Worm (Caenorhabditis elegans): Measurements from ENCODE around the gene pfk-1.1.

DNA sequence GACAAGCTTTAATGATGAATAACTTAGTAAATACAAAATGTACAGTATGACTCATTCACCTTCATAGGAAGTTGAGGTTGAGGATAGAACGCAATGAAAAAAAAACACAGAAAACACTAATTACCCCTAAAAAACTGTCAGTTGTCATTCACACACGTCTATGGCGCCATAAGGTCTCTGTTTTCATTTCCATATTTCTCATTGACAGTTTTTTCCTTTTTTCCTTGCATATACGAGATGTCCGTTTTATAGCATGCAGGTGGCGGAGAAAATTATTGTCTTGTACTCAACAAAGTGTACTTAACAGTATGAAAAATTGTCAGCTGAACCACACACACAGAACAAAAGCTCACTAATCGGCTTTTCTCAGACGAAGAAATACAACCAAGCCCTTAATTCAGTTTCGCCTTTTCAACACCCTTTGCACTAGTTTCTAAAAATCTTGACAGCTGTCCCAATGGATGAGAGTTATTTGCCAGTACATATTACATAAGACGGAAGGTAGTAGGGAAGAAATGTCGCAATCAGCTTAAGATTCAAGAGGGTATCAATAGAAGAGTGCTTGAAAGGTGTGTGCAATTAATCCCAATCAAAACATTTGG is 18.0 kb upstream of the pfk-1.1 start:
- no peak for TF ChIP-seq nhr-12 (tag; optimal IDR thresholded peaks at IDR 0.05)
- no peak for TF ChIP-seq ztf-4 (tag; optimal IDR thresholded peaks at IDR 0.05)
- no peak for TF ChIP-seq snpc-4 (tag; optimal IDR thresholded peaks at IDR 0.05)
- no peak for TF ChIP-seq egl-27 (tag; optimal IDR thresholded peaks at IDR 0.05)
- no peak for TF ChIP-seq elt-1 (tag; optimal IDR thresholded peaks at IDR 0.05)
- TF ChIP-seq mdl-1 (tag; optimal IDR thresholded peaks at IDR 0.05): no peak
- no peak for TF ChIP-seq ama-1 (optimal IDR thresholded peaks at IDR 0.05)
- no peak for TF ChIP-seq unc-39 (tag; optimal IDR thresholded peaks at IDR 0.05)
- no peak for TF ChIP-seq R02D3.7 (tag; optimal IDR thresholded peaks at IDR 0.05)
- no peak for TF ChIP-seq dmd-4 (tag; optimal IDR thresholded peaks at IDR 0.05)
- TF ChIP-seq ZK546.5 (tag; optimal IDR thresholded peaks at IDR 0.05): no peak
- TF ChIP-seq ztf-11 (tag; optimal IDR thresholded peaks at IDR 0.05): no peak
- no peak for TF ChIP-seq nhr-23 (tag; optimal IDR thresholded peaks at IDR 0.05)
- no peak for TF ChIP-seq C34F6.9 (tag; optimal IDR thresholded peaks at IDR 0.05)

All from whole organism, L2 larva.